Fruit fly (Drosophila melanogaster): ENCODE results near the gene inaF-C.

Gene inaF-C

dm6 chrX:11716731-11717326, 14.7 kb downstream of the inaF-C start, which contains the start of gene prtp (continued):
- TF ChIP-seq dysf (GFP tag; IDR thresholded peaks at IDR 0.05) (no peak), Oli (tag; optimal IDR thresholded peaks at IDR 0.05) (no peak), CG3726 (GFP tag; IDR thresholded peaks at IDR 0.05) (no peak), CG9797 (GFP tag; optimal IDR thresholded peaks at IDR 0.05) (peak; percentile 15), CG4707 (GFP tag; optimal IDR thresholded peaks at IDR 0.05) (no peak), CG1602 (GFP tag; optimal IDR thresholded peaks at IDR 0.05) (no peak), mld (GFP tag; IDR thresholded peaks at IDR 0.05; ENCODE audit: partially characterized antibody) (0 out of 3 replicates have a peak, but pooled peaks have one; percentile 21), CG3995 (GFP tag; optimal IDR thresholded peaks at IDR 0.05) (no peak), MESR4 (GFP tag; optimal IDR thresholded peaks at IDR 0.05) (peak; percentile 58), nmo (GFP tag; optimal IDR thresholded peaks at IDR 0.05) (peak; percentile 24), Mrtf (GFP tag; IDR thresholded peaks at IDR 0.05) (no peak), sens (GFP tag) (no peak), Camta (GFP tag; optimal IDR thresholded peaks at IDR 0.05) (peak; percentile 12), bsh (GFP tag; optimal IDR thresholded peaks at IDR 0.05) (peak in 1 of 2 experiments; percentile 21), Gug (GFP tag; IDR thresholded peaks at IDR 0.05) (no peak), CG6254 (GFP tag; optimal IDR thresholded peaks at IDR 0.05) (no peak), Med (GFP tag) (no peak), Ada2b (GFP tag; IDR thresholded peaks at IDR 0.05) (no peak), E2f1 (GFP tag; IDR thresholded peaks at IDR 0.05) (no peak; the same call in 1 of the 2 replicates), CoRest (tag; optimal IDR thresholded peaks at IDR 0.05) (no peak), Xbp1 (GFP tag; optimal IDR thresholded peaks at IDR 0.05) (peak; percentile 11), toy (GFP tag; IDR thresholded peaks at IDR 0.05) (no peak), stc (GFP tag; IDR thresholded peaks at IDR 0.05) (no peak), CG12104 (GFP tag; optimal IDR thresholded peaks at IDR 0.05) (no peak), Xrp1 (GFP tag; IDR thresholded peaks at IDR 0.05) (peak; percentile 43; the same call in 1 of the 2 replicates), CG13894 (tag; optimal IDR thresholded peaks at IDR 0.05) (no peak), Sin3A (optimal IDR thresholded peaks at IDR 0.05) (peak; percentile 44), CG13287 (GFP tag; IDR thresholded peaks at IDR 0.05; ENCODE audit: partially characterized antibody) (peak; percentile 73), MBD-R2 (GFP tag; IDR thresholded peaks at IDR 0.05) (peak; percentile 51), CG6272 (GFP tag; IDR thresholded peaks at IDR 0.05) (no peak), Mad (GFP tag; optimal IDR thresholded peaks at IDR 0.05) (no peak), scrt (GFP tag; optimal IDR thresholded peaks at IDR 0.05) (no peak), CG13775 (GFP tag; optimal IDR thresholded peaks at IDR 0.05) (no peak), bab2 (GFP tag; optimal IDR thresholded peaks at IDR 0.05) (no peak), CG2889 (GFP tag; IDR thresholded peaks at IDR 0.05) (no peak), ase (GFP tag; IDR thresholded peaks at IDR 0.05) (no peak), CG10959 (GFP tag; IDR thresholded peaks at IDR 0.05) (peak; percentile 12; the same call in 1 of the 2 replicates), disco-r (GFP tag; optimal IDR thresholded peaks at IDR 0.05) (no peak), Blimp-1 (GFP tag; optimal IDR thresholded peaks at IDR 0.05) (peak; percentile 7), hbn (GFP tag; IDR thresholded peaks at IDR 0.05; ENCODE audit: partially characterized antibody) (no peak), psq (GFP tag; optimal IDR thresholded peaks at IDR 0.05) (no peak), wek (GFP tag; optimal IDR thresholded peaks at IDR 0.05) (no peak), Sry-δ (GFP tag; optimal IDR thresholded peaks at IDR 0.05) (peak; percentile 57), CG12659 (GFP tag; optimal IDR thresholded peaks at IDR 0.05) (peak; percentile 23), al (GFP tag; IDR thresholded peaks at IDR 0.05) (no peak), crc (GFP tag; optimal IDR thresholded peaks at IDR 0.05) (no peak), bowl (GFP tag; IDR thresholded peaks at IDR 0.05) (no peak), wor (GFP tag; IDR thresholded peaks at IDR 0.05) (no peak), vfl (GFP tag; optimal IDR thresholded peaks at IDR 0.05) (no peak), lov (optimal IDR thresholded peaks at IDR 0.05) (no peak), lov (GFP tag; IDR thresholded peaks at IDR 0.05) (no peak), Asciz (GFP tag; optimal IDR thresholded peaks at IDR 0.05) (peak; percentile 3)
